Fruit fly (Drosophila melanogaster) whole organism, embryonic: ENCODE results near the gene CG1774.

Experiments
- Adf1 ChIP-seq: fragments of 200-800 bp; sonication (Bioruptor generic); IDR thresholded peaks from 2 replicates; pipeline ENCODE4 v1.3.6; 2022; ENCODE audit warnings: missing biosample characterization, missing genetic modification characterization
- Bteb2 ChIP-seq: fragments of 200-800 bp; sonication (Bioruptor generic); optimal IDR thresholded peaks from 2 replicates; lab custom pipeline; 2016; ENCODE audit warnings: missing biosample characterization, missing genetic modification characterization
- CG10543 ChIP-seq: fragments of 200-800 bp; sonication (Bioruptor generic); optimal IDR thresholded peaks from 3 replicates; lab custom pipeline; 2017; ENCODE audit warnings: missing biosample characterization, mild to moderate bottlenecking, missing genetic modification characterization, moderate library complexity
- CG12299 ChIP-seq: fragments of 200-800 bp; sonication (Bioruptor generic); optimal IDR thresholded peaks from 2 replicates; lab custom pipeline; 2018; ENCODE audit warnings: missing biosample characterization, mild to moderate bottlenecking, missing genetic modification characterization
- CG13894 ChIP-seq: fragments of 200-800 bp; sonication (Bioruptor generic); optimal IDR thresholded peaks from 3 replicates; lab custom pipeline; 2018; ENCODE audit warnings: missing biosample characterization, mild to moderate bottlenecking, missing genetic modification characterization, moderate library complexity
- CG1603 ChIP-seq: fragments of 200-800 bp; sonication (Bioruptor generic); optimal IDR thresholded peaks from 2 replicates; lab custom pipeline; 2019; ENCODE audit warnings: missing biosample characterization, mild to moderate bottlenecking, missing genetic modification characterization, moderate library complexity
- CG1832 ChIP-seq: fragments of 200-800 bp; sonication (Bioruptor generic); optimal IDR thresholded peaks from 2 replicates; lab custom pipeline; 2017; ENCODE audit warnings: missing biosample characterization, mild to moderate bottlenecking, missing genetic modification characterization, inconsistent platforms
- CG2120 ChIP-seq: fragments of 200-800 bp; sonication (Bioruptor generic); optimal IDR thresholded peaks from 3 replicates; lab custom pipeline; 2016; ENCODE audit warnings: missing biosample characterization, missing genetic modification characterization
- CG2129 ChIP-seq: fragments of 200-800 bp; sonication (Bioruptor generic); IDR thresholded peaks from 2 replicates; pipeline ENCODE4 v1.3.6; 2022; ENCODE audit warnings: missing biosample characterization, missing genetic modification characterization; ENCODE audit not compliant: partially characterized antibody
- CG2202 ChIP-seq: fragments of 200-800 bp; sonication (Bioruptor generic); optimal IDR thresholded peaks from 2 replicates; lab custom pipeline; 2018; ENCODE audit warnings: missing biosample characterization, mild to moderate bottlenecking, missing genetic modification characterization
- CG2712 ChIP-seq: fragments of 200-800 bp; optimal IDR thresholded peaks from 3 replicates; lab custom pipeline; 2019; ENCODE audit warnings: missing biosample characterization, mild to moderate bottlenecking, missing genetic modification characterization, moderate library complexity
- CG7271 ChIP-seq: fragments of 200-800 bp; sonication (Bioruptor generic); optimal IDR thresholded peaks from 2 replicates; lab custom pipeline; 2018; ENCODE audit warnings: missing biosample characterization, mild to moderate bottlenecking, missing genetic modification characterization, moderate library complexity
- CG7372 ChIP-seq: fragments of 200-800 bp; sonication (Bioruptor generic); IDR thresholded peaks from 2 replicates; pipeline ENCODE4 v1.3.6; 2022; ENCODE audit warnings: missing biosample characterization, missing genetic modification characterization
- CG8089 ChIP-seq: fragments of 200-800 bp; sonication (Bioruptor generic); optimal IDR thresholded peaks from 3 replicates; lab custom pipeline; 2016; ENCODE audit warnings: missing biosample characterization, missing genetic modification characterization
- CG8290 ChIP-seq, 3 experiments: fragments of 200-800 bp; sonication (Bioruptor generic); optimal IDR thresholded peaks; 2 replicates each; lab custom pipeline; 2016 to 2019; ENCODE audit warnings: missing biosample characterization in 3 of 3, missing genetic modification characterization in 3 of 3, mild to moderate bottlenecking in 2 of 3, moderate library complexity in 1 of 3
- CG9876 ChIP-seq: fragments of 200-800 bp; sonication (Bioruptor generic); optimal IDR thresholded peaks from 2 replicates; lab custom pipeline; 2016; ENCODE audit warnings: missing biosample characterization, missing genetic modification characterization
- D19A ChIP-seq: fragments of 200-800 bp; optimal IDR thresholded peaks from 3 replicates; lab custom pipeline; 2019; ENCODE audit warnings: missing biosample characterization, mild to moderate bottlenecking, missing genetic modification characterization, moderate library complexity
- ERR ChIP-seq: fragments of 200-800 bp; sonication (Bioruptor generic); optimal IDR thresholded peaks from 2 replicates; lab custom pipeline; 2016; ENCODE audit warnings: missing biosample characterization, missing genetic modification characterization
- HmgD ChIP-seq: fragments of 200-800 bp; sonication (Bioruptor generic); optimal IDR thresholded peaks from 3 replicates; lab custom pipeline; 2016; ENCODE audit warnings: missing biosample characterization, missing genetic modification characterization
- Hr39 ChIP-seq: fragments of >200 bp; optimal IDR thresholded peaks from 2 replicates; lab custom pipeline; 2017
- Max ChIP-seq: fragments of 200-800 bp; sonication (Bioruptor generic); optimal IDR thresholded peaks from 2 replicates; lab custom pipeline; 2016; ENCODE audit warnings: missing biosample characterization, mild to moderate bottlenecking, missing genetic modification characterization
- Meics ChIP-seq: fragments of 200-800 bp; sonication (Bioruptor generic); optimal IDR thresholded peaks from 2 replicates; lab custom pipeline; 2017; ENCODE audit warnings: missing biosample characterization, mild to moderate bottlenecking, missing genetic modification characterization
- Neu2 ChIP-seq: fragments of 200-800 bp; sonication (Bioruptor generic); optimal IDR thresholded peaks from 3 replicates; lab custom pipeline; 2016; ENCODE audit warnings: missing biosample characterization, missing genetic modification characterization, borderline replicate concordance
- Oaz ChIP-seq: fragments of 200-800 bp; sonication (Bioruptor generic); IDR thresholded peaks from 2 replicates; pipeline ENCODE4 v1.3.6; 2022; ENCODE audit warnings: missing biosample characterization, missing genetic modification characterization
- Poxn ChIP-seq: fragments of 200-800 bp; sonication (Bioruptor generic); IDR thresholded peaks from 2 replicates; pipeline ENCODE4 v1.3.6; 2022; ENCODE audit warnings: missing biosample characterization, missing genetic modification characterization
- Sin3A ChIP-seq: fragments of >200 bp; optimal IDR thresholded peaks from 2 replicates; lab custom pipeline; 2018
- Sry-β ChIP-seq: fragments of 200-800 bp; sonication (Bioruptor generic); optimal IDR thresholded peaks from 2 replicates; lab custom pipeline; 2018; ENCODE audit warnings: missing biosample characterization, mild to moderate bottlenecking, missing genetic modification characterization, moderate library complexity
- Vsx1 ChIP-seq: fragments of 200-800 bp; sonication (Bioruptor generic); optimal IDR thresholded peaks from 2 replicates; lab custom pipeline; 2017; ENCODE audit warnings: missing biosample characterization, mild to moderate bottlenecking, missing genetic modification characterization, missing genetic modification reagents
- az2 ChIP-seq: fragments of 200-800 bp; sonication (Bioruptor generic); optimal IDR thresholded peaks from 3 replicates; lab custom pipeline; 2016; ENCODE audit warnings: missing biosample characterization, missing genetic modification characterization
- caup ChIP-seq: fragments of 200-800 bp; sonication (Bioruptor generic); optimal IDR thresholded peaks from 3 replicates; lab custom pipeline; 2017; ENCODE audit warnings: missing biosample characterization, mild to moderate bottlenecking, missing genetic modification characterization, moderate library complexity; ENCODE audit not compliant: severe bottlenecking
- chn ChIP-seq: fragments of 200-800 bp; sonication (Bioruptor generic); optimal IDR thresholded peaks from 2 replicates; lab custom pipeline; 2016; ENCODE audit warnings: missing biosample characterization, missing genetic modification characterization
- da ChIP-seq: fragments of 200-800 bp; sonication (Bioruptor generic); optimal IDR thresholded peaks from 2 replicates; lab custom pipeline; 2016; ENCODE audit warnings: missing biosample characterization, missing genetic modification characterization
- dmrt99B ChIP-seq: fragments of 200-800 bp; sonication (Bioruptor generic); optimal IDR thresholded peaks from 2 replicates; lab custom pipeline; 2018; ENCODE audit warnings: missing biosample characterization, mild to moderate bottlenecking, missing genetic modification characterization, moderate library complexity
- dpn ChIP-seq, 2 experiments: fragments of 200-800 bp; sonication (Bioruptor generic); optimal IDR thresholded peaks; 3 replicates each; lab custom pipeline; 2016; ENCODE audit warnings: missing biosample characterization in 2 of 2, missing genetic modification characterization in 2 of 2
- fd64A ChIP-seq: fragments of 200-800 bp; sonication (Bioruptor generic); optimal IDR thresholded peaks from 3 replicates; lab custom pipeline; 2018; ENCODE audit warnings: missing biosample characterization, mild to moderate bottlenecking, missing genetic modification characterization
- fu2 ChIP-seq: fragments of 200-800 bp; sonication (Bioruptor generic); optimal IDR thresholded peaks from 2 replicates; lab custom pipeline; 2016; ENCODE audit warnings: missing biosample characterization, missing genetic modification characterization
- grn ChIP-seq: fragments of 200-800 bp; sonication (Bioruptor generic); optimal IDR thresholded peaks from 3 replicates; lab custom pipeline; 2017; ENCODE audit warnings: missing biosample characterization, missing genetic modification characterization
- knrl ChIP-seq: fragments of 200-800 bp; sonication (Bioruptor generic); IDR thresholded peaks from 3 replicates; pipeline ENCODE4 v1.3.6; 2022; ENCODE audit warnings: missing biosample characterization, missing genetic modification characterization; ENCODE audit not compliant: partially characterized antibody
- lab ChIP-seq: fragments of 200-800 bp; sonication (Bioruptor generic); optimal IDR thresholded peaks from 3 replicates; lab custom pipeline; 2017; ENCODE audit warnings: missing biosample characterization, missing genetic modification characterization, mild to moderate bottlenecking, moderate library complexity, missing genetic modification reagents
- nerfin-1 ChIP-seq: fragments of 200-800 bp; sonication (Bioruptor generic); optimal IDR thresholded peaks from 3 replicates; lab custom pipeline; 2019; ENCODE audit warnings: missing biosample characterization, mild to moderate bottlenecking, missing genetic modification characterization, moderate library complexity
- nom ChIP-seq: fragments of 200-800 bp; sonication (Bioruptor generic); optimal IDR thresholded peaks from 2 replicates; lab custom pipeline; 2017; ENCODE audit warnings: missing biosample characterization, missing genetic modification characterization, mild to moderate bottlenecking, moderate library complexity, missing genetic modification reagents
- oc ChIP-seq: fragments of 200-800 bp; sonication (Bioruptor generic); optimal IDR thresholded peaks from 2 replicates; lab custom pipeline; 2018; ENCODE audit warnings: missing biosample characterization, mild to moderate bottlenecking, missing genetic modification characterization, moderate library complexity
- pho ChIP-seq: fragments of 200-800 bp; sonication (Bioruptor generic); optimal IDR thresholded peaks from 2 replicates; lab custom pipeline; 2016; ENCODE audit warnings: missing biosample characterization, missing genetic modification characterization
- ranshi ChIP-seq: fragments of 200-800 bp; sonication (Bioruptor generic); IDR thresholded peaks from 2 replicates; pipeline ENCODE4 v1.3.6; 2022; ENCODE audit warnings: missing biosample characterization, missing genetic modification characterization
- scrt ChIP-seq: fragments of 200-800 bp; sonication (Bioruptor generic); optimal IDR thresholded peaks from 2 replicates; lab custom pipeline; 2018; ENCODE audit warnings: missing biosample characterization, mild to moderate bottlenecking, missing genetic modification characterization, moderate library complexity
- sim ChIP-seq: fragments of 200-800 bp; sonication (Bioruptor generic); IDR thresholded peaks from 2 replicates; pipeline ENCODE4 v1.3.6; 2022; ENCODE audit warnings: missing biosample characterization, missing genetic modification characterization
- sug ChIP-seq: fragments of 200-800 bp; optimal IDR thresholded peaks from 2 replicates; lab custom pipeline; 2019; ENCODE audit warnings: missing biosample characterization, mild to moderate bottlenecking, missing genetic modification characterization, moderate library complexity
- unpg ChIP-seq: fragments of 200-800 bp; sonication (Bioruptor generic); optimal IDR thresholded peaks from 3 replicates; lab custom pipeline; 2018; ENCODE audit warnings: missing biosample characterization, mild to moderate bottlenecking, missing genetic modification characterization, moderate library complexity
- vvl ChIP-seq: fragments of 200-800 bp; sonication (Bioruptor generic); IDR thresholded peaks from 2 replicates; pipeline ENCODE4 v1.3.6; 2022; ENCODE audit warnings: missing biosample characterization, missing genetic modification characterization
- yki ChIP-seq: fragments of >200 bp; optimal IDR thresholded peaks from 3 replicates; lab custom pipeline; 2018

CG1774 gene

dm6 chr3R:31608438-31609188 is 16.0 kb downstream of the CG1774 start (continued):
- TF ChIP-seq vvl (GFP tag; lab: Robert Waterston, UW), result no peak
- TF ChIP-seq dmrt99B (tag; lab: Kevin White, UChicago), result no peak
- no peak for TF ChIP-seq CG2202 (tag; lab: Kevin White, UChicago)
- TF ChIP-seq fu2 (GFP tag; lab: Kevin White, UChicago), result no peak
- TF ChIP-seq unpg, result no peak
- no peak for TF ChIP-seq Poxn (GFP tag; lab: Robert Waterston, UW)
- peak; percentile 47 for TF ChIP-seq lab (GFP tag; lab: Kevin White, UChicago)
- peak; percentile 43 for TF ChIP-seq chn (GFP tag; lab: Kevin White, UChicago)
- TF ChIP-seq Hr39 (lab: Kevin White, UChicago), result no peak
- TF ChIP-seq HmgD, result peak; percentile 15
- TF ChIP-seq az2 (GFP tag; lab: Kevin White, UChicago), result no peak
- TF ChIP-seq Sin3A (lab: Kevin White, UChicago), result no peak
- no peak for TF ChIP-seq CG7372 (GFP tag; lab: Robert Waterston, UW)
- TF ChIP-seq CG8089 (GFP tag; lab: Kevin White, UChicago), result no peak
- TF ChIP-seq Sry-β (GFP tag; lab: Kevin White, UChicago), result no peak
- TF ChIP-seq Adf1 (GFP tag; lab: Robert Waterston, UW), result no peak
- TF ChIP-seq Bteb2 (GFP tag; lab: Kevin White, UChicago), result no peak
- TF ChIP-seq scrt (GFP tag; lab: Kevin White, UChicago), result peak; percentile 45
- TF ChIP-seq Meics (GFP tag; lab: Kevin White, UChicago), result peak; percentile 21
- TF ChIP-seq Vsx1 (GFP tag; lab: Kevin White, UChicago), result no peak
- TF ChIP-seq da (GFP tag; lab: Kevin White, UChicago), result no peak
- TF ChIP-seq grn (GFP tag; lab: Kevin White, UChicago), result no peak
- peak; percentile 13 for TF ChIP-seq oc
- no peak for TF ChIP-seq Max
- no peak for TF ChIP-seq D19A (tag; lab: Kevin White, UChicago)
- peak; percentile 78 for TF ChIP-seq CG10543 (GFP tag; lab: Kevin White, UChicago)
- peak; percentile 30 for TF ChIP-seq sug
- TF ChIP-seq Neu2 (GFP tag; lab: Kevin White, UChicago), result no peak
- peak; percentile 80 for TF ChIP-seq nerfin-1
- TF ChIP-seq knrl (GFP tag; lab: Robert Waterston, UW), result no peak
- no peak for TF ChIP-seq caup
- peak; percentile 86 for TF ChIP-seq CG1832 (GFP tag; lab: Kevin White, UChicago)
- peak; percentile 15 for TF ChIP-seq CG12299 (tag; lab: Kevin White, UChicago)
- TF ChIP-seq CG2120, result no peak
- no peak for TF ChIP-seq yki
- TF ChIP-seq CG13894 (tag; lab: Kevin White, UChicago), result peak; percentile 61
- no peak for TF ChIP-seq pho (GFP tag; lab: Kevin White, UChicago)
- TF ChIP-seq Oaz (GFP tag; lab: Robert Waterston, UW), result no peak
- no peak for TF ChIP-seq CG9876
- TF ChIP-seq nom (GFP tag; lab: Kevin White, UChicago), result no peak
- no peak for TF ChIP-seq fd64A (GFP tag; lab: Kevin White, UChicago)
- TF ChIP-seq CG8290 (GFP tag; optimal IDR thresholded peaks at IDR 0.05; lab: Kevin White, UChicago), result no peak
- peak in 1 of 2 experiments; percentile 54 for TF ChIP-seq CG8290 (tag; optimal IDR thresholded peaks at IDR 0.05; lab: Kevin White, UChicago)
- no peak for TF ChIP-seq dpn (GFP tag; optimal IDR thresholded peaks at IDR 0.05; lab: Kevin White, UChicago)
- no peak for TF ChIP-seq CG2712 (tag; lab: Kevin White, UChicago)
- peak; percentile 59 for TF ChIP-seq ERR
- no peak for TF ChIP-seq CG2129 (GFP tag; lab: Robert Waterston, UW)
- TF ChIP-seq ranshi (GFP tag; lab: Robert Waterston, UW), result no peak
- no peak for TF ChIP-seq CG7271 (tag; lab: Kevin White, UChicago)
- no peak for TF ChIP-seq CG1603 (tag; lab: Kevin White, UChicago)
- TF ChIP-seq sim (GFP tag; lab: Robert Waterston, UW), result no peak
